Fruit fly (Drosophila melanogaster) whole organism, embryonic: Measurements from ENCODE around the gene CG11052.

Experiments
- Awh ChIP-seq: fragments of 200-800 bp; sonication (Bioruptor generic); IDR thresholded peaks from 2 replicates; pipeline ENCODE4, ENCODE4 v1.3.6; 2022; ENCODE audit warnings: missing biosample characterization, missing genetic modification characterization
- CG10267 ChIP-seq: fragments of 200-800 bp; sonication (Bioruptor generic); optimal IDR thresholded peaks from 2 replicates; lab custom pipeline; 2018; ENCODE audit warnings: missing biosample characterization, mild to moderate bottlenecking, missing genetic modification characterization, moderate library complexity
- CG11560 ChIP-seq: fragments of 200-800 bp; sonication (Bioruptor generic); IDR thresholded peaks from 3 replicates; pipeline ENCODE4 v1.3.6; 2022; ENCODE audit warnings: missing biosample characterization, missing genetic modification characterization
- CG12769 ChIP-seq: fragments of 200-800 bp; sonication (Bioruptor generic); optimal IDR thresholded peaks from 2 replicates; lab custom pipeline; 2019; ENCODE audit warnings: missing biosample characterization, mild to moderate bottlenecking, missing genetic modification characterization, moderate library complexity
- CG13287 ChIP-seq: fragments of 200-800 bp; sonication (Bioruptor generic); IDR thresholded peaks from 2 replicates; pipeline ENCODE4 v1.3.6; 2022; ENCODE audit warnings: missing biosample characterization, missing genetic modification characterization; ENCODE audit not compliant: partially characterized antibody
- CG13775 ChIP-seq: fragments of 200-800 bp; sonication (Bioruptor generic); optimal IDR thresholded peaks from 3 replicates; lab custom pipeline; 2017; ENCODE audit warnings: missing biosample characterization, mild to moderate bottlenecking, missing genetic modification characterization
- CG1603 ChIP-seq: fragments of 200-800 bp; sonication (Bioruptor generic); optimal IDR thresholded peaks from 2 replicates; lab custom pipeline; 2019; ENCODE audit warnings: missing biosample characterization, mild to moderate bottlenecking, missing genetic modification characterization, moderate library complexity
- CG17829 ChIP-seq: fragments of 200-800 bp; optimal IDR thresholded peaks from 2 replicates; lab custom pipeline; 2019; ENCODE audit warnings: missing biosample characterization, mild to moderate bottlenecking, missing genetic modification characterization, moderate library complexity
- CG2199 ChIP-seq: fragments of 200-800 bp; sonication (Bioruptor generic); IDR thresholded peaks from 3 replicates; pipeline ENCODE4 v1.3.6; 2022; ENCODE audit warnings: missing biosample characterization, missing genetic modification characterization
- CG3281 ChIP-seq: fragments of 200-800 bp; sonication (Bioruptor generic); optimal IDR thresholded peaks from 3 replicates; lab custom pipeline; 2017; ENCODE audit warnings: missing biosample characterization, mild to moderate bottlenecking, missing genetic modification characterization
- CG33213 ChIP-seq: fragments of 200-800 bp; sonication (Bioruptor generic); optimal IDR thresholded peaks from 3 replicates; lab custom pipeline; 2016; ENCODE audit warnings: missing biosample characterization, missing genetic modification characterization
- CG42726 ChIP-seq: fragments of 200-800 bp; sonication (Bioruptor generic); IDR thresholded peaks from 2 replicates; pipeline ENCODE4 v1.3.6; 2022; ENCODE audit warnings: missing biosample characterization, missing genetic modification characterization; ENCODE audit not compliant: partially characterized antibody
- CG7928 ChIP-seq: fragments of 200-800 bp; sonication (Bioruptor generic); optimal IDR thresholded peaks from 2 replicates; lab custom pipeline; 2017; ENCODE audit warnings: missing biosample characterization, mild to moderate bottlenecking, missing genetic modification characterization
- CTCF ChIP-seq: fragments of 200-800 bp; sonication (Bioruptor generic); optimal IDR thresholded peaks from 2 replicates; lab custom pipeline; 2017; ENCODE audit warnings: missing biosample characterization, mild to moderate bottlenecking, missing genetic modification characterization, moderate library complexity
- Doc2 ChIP-seq: fragments of 200-800 bp; sonication (Bioruptor generic); IDR thresholded peaks from 2 replicates; pipeline ENCODE4 v1.3.6; 2022; ENCODE audit warnings: missing biosample characterization, missing genetic modification characterization
- Dref ChIP-seq: fragments of 200-800 bp; sonication (Bioruptor generic); IDR thresholded peaks from 2 replicates; pipeline ENCODE4 v1.3.6; 2022; ENCODE audit warnings: missing biosample characterization, missing genetic modification characterization
- Drgx ChIP-seq: fragments of 200-800 bp; sonication (Bioruptor generic); IDR thresholded peaks from 2 replicates; pipeline ENCODE4 v1.3.6; 2022; ENCODE audit warnings: missing biosample characterization, missing genetic modification characterization
- Gug ChIP-seq: fragments of 200-800 bp; sonication (Bioruptor generic); IDR thresholded peaks from 4 replicates; pipeline ENCODE4 v1.3.6; 2022; ENCODE audit warnings: missing biosample characterization, missing genetic modification characterization
- HmgD ChIP-seq: fragments of 200-800 bp; sonication (Bioruptor generic); optimal IDR thresholded peaks from 3 replicates; lab custom pipeline; 2016; ENCODE audit warnings: missing biosample characterization, missing genetic modification characterization
- HmgZ ChIP-seq: fragments of 200-800 bp; sonication (Bioruptor generic); optimal IDR thresholded peaks from 2 replicates; lab custom pipeline; 2018; ENCODE audit warnings: missing biosample characterization, mild to moderate bottlenecking, missing genetic modification characterization
- Lhr ChIP-seq: fragments of 200-800 bp; sonication (Bioruptor generic); optimal IDR thresholded peaks from 3 replicates; lab custom pipeline; 2017; ENCODE audit warnings: mild to moderate bottlenecking, missing biosample characterization, missing genetic modification reagents, missing genetic modification characterization
- NC2α ChIP-seq: fragments of 200-800 bp; sonication (Bioruptor generic); optimal IDR thresholded peaks from 2 replicates; lab custom pipeline; 2016; ENCODE audit warnings: missing biosample characterization, missing genetic modification characterization
- Pdp1 ChIP-seq, 2 experiments: fragments of 200-800 bp; sonication (Bioruptor generic); optimal IDR thresholded peaks; 3 replicates each; lab custom pipeline; 2016; ENCODE audit warnings: missing biosample characterization in 2 of 2, missing genetic modification characterization in 2 of 2, mild to moderate bottlenecking in 1 of 2, moderate library complexity in 1 of 2
- Scr ChIP-seq: fragments of 200-800 bp; sonication (Bioruptor generic); IDR thresholded peaks from 2 replicates; pipeline ENCODE4 v1.3.6; 2022; ENCODE audit warnings: missing biosample characterization, missing genetic modification characterization; ENCODE audit not compliant: partially characterized antibody
- Side ChIP-seq: fragments of 200-800 bp; sonication (Bioruptor generic); optimal IDR thresholded peaks from 2 replicates; lab custom pipeline; 2016; ENCODE audit warnings: missing biosample characterization, missing genetic modification characterization
- Stat92E ChIP-seq, 3 experiments: fragments of >200 bp in 2 of 3; fragments of 200-800 bp in 1 of 3; sonication (Bioruptor generic) in 1 of 3; optimal IDR thresholded peaks; 2 replicates each; lab custom pipeline; 2017 to 2019; ENCODE audit warnings: missing biosample characterization in 3 of 3, missing genetic modification characterization in 3 of 3, mild to moderate bottlenecking in 1 of 3, moderate library complexity in 1 of 3
- ara ChIP-seq: fragments of 200-800 bp; sonication (Bioruptor generic); IDR thresholded peaks from 2 replicates; pipeline ENCODE4 v1.3.6; 2022; ENCODE audit warnings: missing biosample characterization, missing genetic modification characterization
- bbx ChIP-seq: fragments of 200-800 bp; sonication (Bioruptor generic); IDR thresholded peaks from 2 replicates; pipeline ENCODE4 v1.3.6; 2022; ENCODE audit warnings: missing biosample characterization, missing genetic modification characterization; ENCODE audit not compliant: partially characterized antibody
- chinmo ChIP-seq: fragments of 200-800 bp; sonication (Bioruptor generic); IDR thresholded peaks from 4 replicates; pipeline ENCODE4 v1.3.6; 2022; ENCODE audit warnings: missing biosample characterization, missing genetic modification characterization; ENCODE audit not compliant: partially characterized antibody
- crol ChIP-seq: fragments of 200-800 bp; sonication (Bioruptor generic); IDR thresholded peaks from 2 replicates; pipeline ENCODE4 v1.3.6; 2022; ENCODE audit warnings: missing biosample characterization, missing genetic modification characterization
- da ChIP-seq: fragments of 200-800 bp; sonication (Bioruptor generic); optimal IDR thresholded peaks from 2 replicates; lab custom pipeline; 2016; ENCODE audit warnings: missing biosample characterization, missing genetic modification characterization
- dan ChIP-seq: fragments of 200-800 bp; sonication (Bioruptor generic); IDR thresholded peaks from 2 replicates; pipeline ENCODE4 v1.3.6; 2022; ENCODE audit warnings: missing biosample characterization, missing genetic modification characterization
- dati ChIP-seq: fragments of 200-800 bp; sonication (Bioruptor generic); IDR thresholded peaks from 2 replicates; pipeline ENCODE4 v1.3.6; 2022; ENCODE audit warnings: missing biosample characterization, missing genetic modification characterization
- ind ChIP-seq: fragments of 200-800 bp; sonication (Bioruptor generic); optimal IDR thresholded peaks from 3 replicates; lab custom pipeline; 2016; ENCODE audit warnings: missing biosample characterization, missing genetic modification characterization
- knrl ChIP-seq: fragments of 200-800 bp; sonication (Bioruptor generic); IDR thresholded peaks from 3 replicates; pipeline ENCODE4 v1.3.6; 2022; ENCODE audit warnings: missing biosample characterization, missing genetic modification characterization; ENCODE audit not compliant: partially characterized antibody
- nom ChIP-seq: fragments of 200-800 bp; sonication (Bioruptor generic); optimal IDR thresholded peaks from 2 replicates; lab custom pipeline; 2017; ENCODE audit warnings: missing biosample characterization, missing genetic modification characterization, mild to moderate bottlenecking, moderate library complexity, missing genetic modification reagents
- oc ChIP-seq: fragments of 200-800 bp; sonication (Bioruptor generic); optimal IDR thresholded peaks from 2 replicates; lab custom pipeline; 2018; ENCODE audit warnings: missing biosample characterization, mild to moderate bottlenecking, missing genetic modification characterization, moderate library complexity
- onecut ChIP-seq: fragments of 200-800 bp; sonication (Bioruptor generic); IDR thresholded peaks from 2 replicates; pipeline ENCODE4 v1.3.6; 2022; ENCODE audit warnings: missing biosample characterization, missing genetic modification characterization
- p53 ChIP-seq: fragments of 200-800 bp; sonication (Bioruptor generic); optimal IDR thresholded peaks from 2 replicates; lab custom pipeline; 2016; ENCODE audit warnings: missing biosample characterization, missing genetic modification characterization
- pan ChIP-seq, 4 experiments: fragments of >200 bp in 3 of 4; fragments of 200-800 bp in 1 of 4; sonication (Bioruptor generic) in 1 of 4; optimal IDR thresholded peaks in 3 of 4; IDR thresholded peaks in 1 of 4; 2 replicates each; pipeline versions ENCODE4 v1.3.6 to Lab custom; 2017 to 2022; ENCODE audit warnings: missing biosample characterization in 2 of 4, missing genetic modification characterization in 2 of 4, mixed read lengths in 1 of 4
- phol ChIP-seq: fragments of 200-800 bp; sonication (Bioruptor generic); optimal IDR thresholded peaks from 3 replicates; lab custom pipeline; 2018; ENCODE audit warnings: missing biosample characterization, mild to moderate bottlenecking, missing genetic modification characterization, moderate library complexity
- psq ChIP-seq: fragments of 200-800 bp; sonication (Bioruptor generic); optimal IDR thresholded peaks from 2 replicates; lab custom pipeline; 2017; ENCODE audit warnings: missing biosample characterization, missing genetic modification characterization
- sd ChIP-seq: fragments of 200-800 bp; sonication (Bioruptor generic); optimal IDR thresholded peaks from 3 replicates; lab custom pipeline; 2018; ENCODE audit warnings: missing biosample characterization, mild to moderate bottlenecking, missing genetic modification characterization, moderate library complexity
- sens ChIP-seq: fragments of 200-800 bp; sonication (Bioruptor generic); peaks from one replicate; lab custom pipeline; 2016; ENCODE audit warnings: missing biosample characterization, missing genetic modification characterization
- sens-2 ChIP-seq: fragments of 200-800 bp; sonication (Bioruptor generic); IDR thresholded peaks from 2 replicates; pipeline ENCODE4 v1.3.6; 2022; ENCODE audit warnings: missing biosample characterization, missing genetic modification characterization
- stwl ChIP-seq: fragments of 200-800 bp; sonication (Bioruptor generic); optimal IDR thresholded peaks from 3 replicates; lab custom pipeline; 2018; ENCODE audit warnings: missing biosample characterization, mild to moderate bottlenecking, missing genetic modification characterization, moderate library complexity
- zfh1 ChIP-seq: fragments of 200-800 bp; sonication (Bioruptor generic); IDR thresholded peaks from 3 replicates; pipeline ENCODE4 v1.3.6; 2022; ENCODE audit warnings: missing biosample characterization, missing genetic modification characterization

Gene CG11052

DNA sequence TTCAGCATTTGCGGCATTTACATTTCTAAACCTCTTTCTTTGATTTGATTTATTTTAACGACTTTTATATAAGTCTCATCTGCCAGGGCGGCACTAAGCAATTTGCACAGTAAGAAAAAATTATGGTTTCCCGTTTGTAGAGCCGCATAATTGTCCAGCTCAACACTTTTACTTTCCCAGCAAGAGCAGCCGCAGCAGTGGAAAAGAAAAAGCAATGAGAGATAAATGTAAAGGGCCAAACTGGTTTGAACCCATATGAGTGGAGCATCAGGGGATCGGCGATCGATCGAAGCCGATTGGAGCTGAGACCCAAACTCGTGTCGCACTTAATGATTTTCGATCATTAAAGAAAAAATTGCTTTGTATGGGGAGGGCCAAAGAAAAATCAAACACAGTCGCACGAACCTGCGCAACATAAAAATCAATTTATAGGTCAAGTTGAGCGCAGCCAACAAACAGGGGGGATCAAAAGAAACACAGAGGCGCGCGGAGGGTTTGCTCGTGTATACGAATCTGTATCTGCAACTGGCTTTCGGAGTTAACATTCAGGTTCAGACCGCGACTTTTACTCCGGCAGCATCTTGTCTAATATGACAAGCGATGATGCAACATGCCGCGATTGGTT is 18.2 kb downstream of the CG11052 start (continued):
- TF ChIP-seq CG12769 = peak; percentile 73
- peak; percentile 49; the same call in 1 of the 2 replicates for TF ChIP-seq onecut (GFP tag; lab: Robert Waterston, UW)
- TF ChIP-seq CG13775 (GFP tag; lab: Kevin White, UChicago) = no peak
- peak in 1 of 2 experiments; percentile 45 for TF ChIP-seq Pdp1 (GFP tag; optimal IDR thresholded peaks at IDR 0.05; lab: Kevin White, UChicago)
- TF ChIP-seq oc = peak; percentile 72

DNA sequence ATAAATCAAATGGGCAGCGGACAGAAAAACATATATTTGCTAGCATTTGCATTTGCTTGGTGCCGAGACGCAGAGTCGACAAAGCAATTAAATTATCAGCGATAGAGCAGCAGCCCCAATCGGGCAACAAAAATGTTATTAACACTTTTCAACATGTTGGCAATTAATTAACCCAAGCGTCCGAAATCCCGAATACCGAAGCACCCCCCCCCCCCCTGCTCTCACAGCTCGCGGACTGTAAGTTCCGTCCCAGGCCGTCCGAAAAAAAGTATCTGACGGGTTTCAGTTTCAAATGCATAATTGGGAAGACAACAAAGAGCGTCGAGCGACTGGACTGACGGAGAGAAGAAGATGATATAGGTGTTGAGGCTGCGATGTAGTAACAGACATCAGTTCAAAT is 18.8 kb downstream of the CG11052 start:
- TF ChIP-seq psq (GFP tag; lab: Kevin White, UChicago) (no peak), CG33213 (no peak), crol (GFP tag; lab: Robert Waterston, UW) (0 out of 2 replicates have a peak, but pooled peaks have one; percentile 29), nom (GFP tag; lab: Kevin White, UChicago) (no peak), Awh (GFP tag; lab: Robert Waterston, UW) (peak; percentile 58), Scr (no peak), da (no peak), chinmo (GFP tag; lab: Robert Waterston, UW) (0 out of 4 replicates have a peak, but pooled peaks have one; percentile 6), CG7928 (GFP tag; lab: Kevin White, UChicago) (no peak), sd (tag; lab: Kevin White, UChicago) (peak; percentile 67), sens (GFP tag; lab: Kevin White, UChicago) (peak; percentile 23), CG12769 (peak; percentile 72), pan (optimal IDR thresholded peaks at IDR 0.05; lab: Kevin White, UChicago) (no peak), pan (GFP tag; optimal IDR thresholded peaks at IDR 0.05 in 1 of 2, IDR thresholded peaks at IDR 0.05 in 1 of 2) (no peak), CG11560 (tag; lab: Robert Waterston, UW) (no peak)

DNA sequence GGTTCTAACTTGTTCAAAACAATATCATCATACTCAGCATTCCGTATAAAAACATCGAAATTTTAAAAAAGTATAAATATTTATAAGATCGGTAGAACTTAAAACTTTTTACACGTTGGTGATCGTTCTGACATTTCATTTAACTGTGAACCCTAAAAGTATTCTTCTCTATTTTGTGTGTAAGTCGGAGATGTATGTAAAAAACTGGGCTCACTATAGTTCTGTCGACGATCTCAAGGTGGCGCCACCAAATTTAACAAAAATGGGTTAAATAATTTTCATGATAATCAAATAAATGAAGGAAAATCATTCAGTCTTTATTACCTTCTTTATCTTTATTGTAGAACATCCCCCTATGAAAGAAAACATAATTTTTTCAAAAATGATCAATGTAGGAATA is 27.7 kb downstream of the CG11052 start:
- TF ChIP-seq Doc2 (GFP tag; lab: Robert Waterston, UW) = no peak
- no peak for TF ChIP-seq Drgx
- TF ChIP-seq dan = no peak
- TF ChIP-seq Dref (GFP tag; lab: Robert Waterston, UW) = no peak
- no peak for TF ChIP-seq onecut (GFP tag; lab: Robert Waterston, UW)
- TF ChIP-seq bbx (GFP tag; lab: Robert Waterston, UW) = 0 out of 2 replicates have a peak, but pooled peaks have one; percentile 8
- no peak for TF ChIP-seq CG3281 (GFP tag; lab: Kevin White, UChicago)
- no peak for TF ChIP-seq ind
- TF ChIP-seq sens-2 (GFP tag; lab: Robert Waterston, UW) = no peak
- TF ChIP-seq CTCF = peak; percentile 96
- TF ChIP-seq CG2199 (GFP tag; lab: Robert Waterston, UW) = peak; percentile 90
- peak; percentile 67 for TF ChIP-seq Lhr (GFP tag; lab: Kevin White, UChicago)
- TF ChIP-seq CG13287 (GFP tag; lab: Robert Waterston, UW) = peak; percentile 24; the same call in 1 of the 2 replicates
- TF ChIP-seq CG17829 = peak; percentile 31
- TF ChIP-seq Side (GFP tag; lab: Kevin White, UChicago) = no peak
- peak; percentile 7 for TF ChIP-seq sens (GFP tag; lab: Kevin White, UChicago)
- no peak for TF ChIP-seq zfh1 (GFP tag; lab: Robert Waterston, UW)
- TF ChIP-seq NC2α (GFP tag; lab: Kevin White, UChicago) = no peak
- no peak for TF ChIP-seq HmgD (GFP tag; lab: Kevin White, UChicago)
- no peak for TF ChIP-seq phol (tag; lab: Kevin White, UChicago)
- TF ChIP-seq Stat92E (GFP tag; optimal IDR thresholded peaks at IDR 0.05; lab: Kevin White, UChicago) = no peak
- no peak for TF ChIP-seq Gug (GFP tag; lab: Robert Waterston, UW)
- peak; percentile 47 for TF ChIP-seq stwl (tag; lab: Kevin White, UChicago)
- peak; percentile 8 for TF ChIP-seq HmgZ (tag; lab: Kevin White, UChicago)
- peak; percentile 16 for TF ChIP-seq CG1603 (tag; lab: Kevin White, UChicago)
- no peak for TF ChIP-seq dati (GFP tag; lab: Robert Waterston, UW)
- TF ChIP-seq CG10267 (tag; lab: Kevin White, UChicago) = peak; percentile 3
- 0 out of 2 replicates have a peak, but pooled peaks have one; percentile 25 for TF ChIP-seq CG42726 (GFP tag; lab: Robert Waterston, UW)
- no peak for TF ChIP-seq ara (GFP tag; lab: Robert Waterston, UW)
- TF ChIP-seq knrl (GFP tag; lab: Robert Waterston, UW) = peak; percentile 32; the same call in 1 of the 3 replicates
- no peak for TF ChIP-seq p53 (GFP tag; lab: Kevin White, UChicago)
